Worm (Caenorhabditis elegans) whole organism, young adult: Measurements from ENCODE around the gene F47E1.20.

ENCODE experiments used
- C17E4.6 ChIP-seq: fragments of 200-800 bp; sonication (Bioruptor generic); IDR thresholded peaks from 2 replicates; pipeline ENCODE4 v1.3.6; 2022; ENCODE audit warnings: missing genetic modification reagents, missing genetic modification characterization, missing compliant biosample characterization
- F10E7.11 ChIP-seq: sonication (generic microtip); optimal IDR thresholded peaks from 2 replicates; lab custom pipeline; 2017; ENCODE audit warnings: mild to moderate bottlenecking, missing genetic modification characterization, moderate library complexity, missing compliant biosample characterization
- F37B4.10 ChIP-seq: fragments of 200-800 bp; sonication (Bioruptor generic); IDR thresholded peaks from 2 replicates; pipeline ENCODE4 v1.3.6; 2022; ENCODE audit warnings: missing genetic modification characterization, missing compliant biosample characterization
- F52B5.7 ChIP-seq: sonication (generic microtip); optimal IDR thresholded peaks from 2 replicates; lab custom pipeline; 2016; ENCODE audit warnings: mild to moderate bottlenecking, missing genetic modification characterization, missing compliant biosample characterization
- K11D2.4 ChIP-seq: fragments of 200-800 bp; sonication (Bioruptor generic); IDR thresholded peaks from 2 replicates; pipeline ENCODE4 v1.3.6; 2022; ENCODE audit warnings: missing genetic modification reagents, missing genetic modification characterization, missing compliant biosample characterization
- T07F8.4 ChIP-seq: sonication (generic microtip); optimal IDR thresholded peaks from 2 replicates; lab custom pipeline; 2016; ENCODE audit warnings: mild to moderate bottlenecking, missing genetic modification characterization, moderate library complexity, missing compliant biosample characterization
- T26A5.8 ChIP-seq: sonication (generic microtip); optimal IDR thresholded peaks from 2 replicates; lab custom pipeline; 2016; ENCODE audit warnings: missing genetic modification characterization, missing compliant biosample characterization
- ZK185.1 ChIP-seq: sonication (generic microtip); optimal IDR thresholded peaks from 2 replicates; lab custom pipeline; 2016; ENCODE audit warnings: mild to moderate bottlenecking, missing genetic modification characterization, missing compliant biosample characterization; ENCODE audit not compliant: poor library complexity, severe bottlenecking
- atf-7 ChIP-seq: sonication (generic microtip); optimal IDR thresholded peaks from 2 replicates; lab custom pipeline; 2017; ENCODE audit warnings: mild to moderate bottlenecking, missing genetic modification characterization, missing compliant biosample characterization
- bed-2 ChIP-seq: fragments of 200-800 bp; sonication (Bioruptor generic); IDR thresholded peaks from 2 replicates; pipeline ENCODE4 v1.3.6; 2022; ENCODE audit warnings: missing genetic modification reagents, missing genetic modification characterization, missing compliant biosample characterization
- ccch-3 ChIP-seq: fragments of 200-800 bp; sonication (Bioruptor generic); optimal IDR thresholded peaks from 2 replicates; lab custom pipeline; 2018; ENCODE audit warnings: mild to moderate bottlenecking, missing genetic modification characterization, missing compliant biosample characterization
- cebp-2 ChIP-seq: fragments of 200-800 bp; sonication (Bioruptor generic); IDR thresholded peaks from 2 replicates; pipeline ENCODE4 v1.3.6; 2022; ENCODE audit warnings: missing genetic modification characterization, missing compliant biosample characterization
- ceh-100 ChIP-seq: fragments of 200-800 bp; sonication (Bioruptor generic); IDR thresholded peaks from 2 replicates; pipeline ENCODE4 v1.3.6; 2022; ENCODE audit warnings: missing genetic modification reagents, missing genetic modification characterization, missing compliant biosample characterization
- ceh-91 ChIP-seq: fragments of 200-800 bp; sonication (Bioruptor generic); IDR thresholded peaks from 2 replicates; pipeline ENCODE4 v1.3.6; 2022; ENCODE audit warnings: missing genetic modification reagents, missing genetic modification characterization, missing compliant biosample characterization
- chd-7 ChIP-seq: sonication (generic microtip); optimal IDR thresholded peaks from 2 replicates; lab custom pipeline; 2016; ENCODE audit warnings: mild to moderate bottlenecking, missing genetic modification characterization, moderate library complexity, missing compliant biosample characterization
- dpff-1 ChIP-seq: sonication (generic microtip); optimal IDR thresholded peaks from 2 replicates; lab custom pipeline; 2017; ENCODE audit warnings: mild to moderate bottlenecking, missing genetic modification characterization, missing compliant biosample characterization
- efl-1 ChIP-seq: fragments of 150-350 bp; optimal IDR thresholded peaks from 2 replicates; lab custom pipeline; 2014; ENCODE audit warnings: missing biosample characterization, missing genetic modification reagents, missing genetic modification characterization
- egl-18 ChIP-seq: fragments of 200-800 bp; sonication (Bioruptor generic); IDR thresholded peaks from 2 replicates; pipeline ENCODE4 v1.3.6; 2022; ENCODE audit warnings: missing genetic modification reagents, missing genetic modification characterization, missing compliant biosample characterization
- ekl-4 ChIP-seq: fragments of 200-800 bp; sonication (Bioruptor generic); IDR thresholded peaks from 2 replicates; pipeline ENCODE4 v1.3.6; 2022; ENCODE audit warnings: missing genetic modification reagents, missing genetic modification characterization, missing compliant biosample characterization
- gei-17 ChIP-seq: fragments of 200-800 bp; sonication (Bioruptor generic); optimal IDR thresholded peaks from 2 replicates; lab custom pipeline; 2018; ENCODE audit warnings: mild to moderate bottlenecking, missing genetic modification characterization, missing compliant biosample characterization
- hmg-1.2 ChIP-seq: fragments of 200-800 bp; sonication (Bioruptor generic); IDR thresholded peaks from 2 replicates; pipeline ENCODE4 v1.3.6; 2022; ENCODE audit warnings: missing genetic modification reagents, missing genetic modification characterization, missing compliant biosample characterization
- hmg-20 ChIP-seq: fragments of 200-800 bp; sonication (Bioruptor generic); IDR thresholded peaks from 2 replicates; pipeline ENCODE4 v1.3.6; 2022; ENCODE audit warnings: missing genetic modification reagents, missing genetic modification characterization, missing compliant biosample characterization
- lag-1 ChIP-seq: fragments of 200-800 bp; sonication (Bioruptor generic); IDR thresholded peaks from 2 replicates; pipeline ENCODE4 v1.3.6; 2022; ENCODE audit warnings: missing genetic modification reagents, missing genetic modification characterization, missing compliant biosample characterization
- let-607 ChIP-seq, 2 experiments: fragments of 200-800 bp in 1 of 2; sonication (Bioruptor generic) in 1 of 2; sonication (generic microtip) in 1 of 2; optimal IDR thresholded peaks; 2 replicates each; lab custom pipeline; 2016 to 2018; ENCODE audit warnings: mild to moderate bottlenecking in 2 of 2, missing compliant biosample characterization in 2 of 2, missing genetic modification characterization in 2 of 2, moderate library complexity in 2 of 2, missing genotype in 1 of 2
- lin-40 ChIP-seq: sonication (generic microtip); optimal IDR thresholded peaks from 2 replicates; lab custom pipeline; 2016; ENCODE audit warnings: missing genetic modification characterization, mild to moderate bottlenecking, missing compliant biosample characterization, missing genotype, missing genetic modification reagents
- lin-54 ChIP-seq: fragments of 200-800 bp; sonication (Bioruptor generic); optimal IDR thresholded peaks from 2 replicates; lab custom pipeline; 2018; ENCODE audit warnings: mild to moderate bottlenecking, missing genetic modification characterization, missing compliant biosample characterization
- lsl-1 ChIP-seq: fragments of 200-800 bp; sonication (Bioruptor generic); optimal IDR thresholded peaks from 2 replicates; lab custom pipeline; 2018; ENCODE audit warnings: mild to moderate bottlenecking, missing genetic modification characterization, moderate library complexity, missing compliant biosample characterization
- mel-28 ChIP-seq: sonication (generic microtip); optimal IDR thresholded peaks from 2 replicates; lab custom pipeline; 2016; ENCODE audit warnings: borderline replicate concordance, mild to moderate bottlenecking, missing genetic modification characterization, missing compliant biosample characterization
- mxl-1 ChIP-seq: sonication (generic microtip); optimal IDR thresholded peaks from 2 replicates; lab custom pipeline; 2016; ENCODE audit warnings: missing genetic modification characterization, missing compliant biosample characterization
- nfya-2 ChIP-seq: fragments of 200-800 bp; sonication (Bioruptor generic); IDR thresholded peaks from 2 replicates; pipeline ENCODE4 v1.3.6; 2022; ENCODE audit warnings: missing genetic modification reagents, missing genetic modification characterization, missing compliant biosample characterization
- nhr-80 ChIP-seq: sonication (generic microtip); optimal IDR thresholded peaks from 2 replicates; lab custom pipeline; 2016; ENCODE audit warnings: missing genetic modification characterization, missing compliant biosample characterization
- nhr-90 ChIP-seq: sonication (generic microtip); optimal IDR thresholded peaks from 2 replicates; lab custom pipeline; 2016; ENCODE audit warnings: missing genotype, mild to moderate bottlenecking, missing genetic modification characterization, missing compliant biosample characterization
- pbrm-1 ChIP-seq: fragments of 200-800 bp; sonication (Bioruptor generic); IDR thresholded peaks from 2 replicates; pipeline ENCODE4 v1.3.6; 2022; ENCODE audit warnings: missing genetic modification reagents, missing genetic modification characterization, missing compliant biosample characterization
- rpc-1 ChIP-seq, 2 experiments: fragments of 150-350 bp in 1 of 2; sonication (generic microtip) in 1 of 2; optimal IDR thresholded peaks; 2 replicates each; lab custom pipeline; 2014 to 2018; ENCODE audit warnings: missing biosample characterization in 1 of 2, missing genetic modification characterization in 1 of 2, missing genetic modification reagents in 1 of 2, missing genotype in 1 of 2
- sea-2 ChIP-seq: fragments of 200-800 bp; sonication (Bioruptor generic); IDR thresholded peaks from 2 replicates; pipeline ENCODE4 v1.3.6; 2022; ENCODE audit warnings: missing genetic modification characterization, missing compliant biosample characterization
- snpc-1.1 ChIP-seq: sonication (generic microtip); optimal IDR thresholded peaks from 2 replicates; lab custom pipeline; 2017; ENCODE audit warnings: missing genetic modification characterization, mild to moderate bottlenecking, missing compliant biosample characterization, antibody characterized with exemption, moderate library complexity, missing genotype, missing genetic modification reagents; ENCODE audit not compliant: insufficient read depth
- snpc-1.3 ChIP-seq: sonication (generic microtip); optimal IDR thresholded peaks from 2 replicates; lab custom pipeline; 2017; ENCODE audit warnings: missing genetic modification characterization, mild to moderate bottlenecking, missing compliant biosample characterization, antibody characterized with exemption, moderate library complexity, missing genotype, missing genetic modification reagents; ENCODE audit not compliant: insufficient read depth
- snpc-3.4 ChIP-seq: sonication (generic microtip); optimal IDR thresholded peaks from 2 replicates; lab custom pipeline; 2017; ENCODE audit warnings: missing genetic modification characterization, mild to moderate bottlenecking, missing compliant biosample characterization, antibody characterized with exemption, moderate library complexity, missing genotype, missing genetic modification reagents
- sptf-2 ChIP-seq: fragments of 200-800 bp; sonication (Bioruptor generic); optimal IDR thresholded peaks from 2 replicates; lab custom pipeline; 2018; ENCODE audit warnings: mild to moderate bottlenecking, missing genetic modification characterization, missing compliant biosample characterization
- tbp1 ChIP-seq: fragments of 200-800 bp; sonication (Bioruptor generic); optimal IDR thresholded peaks from 2 replicates; lab custom pipeline; 2018; ENCODE audit warnings: mild to moderate bottlenecking, missing genetic modification characterization, missing compliant biosample characterization
- xnd-1 ChIP-seq: sonication (generic microtip); optimal IDR thresholded peaks from 2 replicates; lab custom pipeline; 2016; ENCODE audit warnings: missing genotype, missing genetic modification reagents, missing genetic modification characterization, missing compliant biosample characterization
- zfh-2 ChIP-seq: fragments of 200-800 bp; sonication (Bioruptor generic); conservative IDR thresholded peaks from 2 replicates; pipeline ENCODE4 v1.3.6; 2022; ENCODE audit warnings: missing genetic modification reagents, missing genetic modification characterization, missing compliant biosample characterization
- ztf-28 ChIP-seq: fragments of 200-800 bp; sonication (Bioruptor generic); IDR thresholded peaks from 2 replicates; pipeline ENCODE4 v1.3.6; 2022; ENCODE audit warnings: missing genetic modification reagents, missing genetic modification characterization, missing compliant biosample characterization
- ztf-3 ChIP-seq: fragments of 200-800 bp; sonication (Bioruptor generic); optimal IDR thresholded peaks from 2 replicates; lab custom pipeline; 2018; ENCODE audit warnings: mild to moderate bottlenecking, missing genetic modification characterization, missing compliant biosample characterization
- ztf-6 ChIP-seq: fragments of 200-800 bp; sonication (Bioruptor generic); IDR thresholded peaks from 2 replicates; pipeline ENCODE4 v1.3.6; 2022; ENCODE audit warnings: missing genetic modification reagents, missing genetic modification characterization, missing compliant biosample characterization

Gene F47E1.20

DNA sequence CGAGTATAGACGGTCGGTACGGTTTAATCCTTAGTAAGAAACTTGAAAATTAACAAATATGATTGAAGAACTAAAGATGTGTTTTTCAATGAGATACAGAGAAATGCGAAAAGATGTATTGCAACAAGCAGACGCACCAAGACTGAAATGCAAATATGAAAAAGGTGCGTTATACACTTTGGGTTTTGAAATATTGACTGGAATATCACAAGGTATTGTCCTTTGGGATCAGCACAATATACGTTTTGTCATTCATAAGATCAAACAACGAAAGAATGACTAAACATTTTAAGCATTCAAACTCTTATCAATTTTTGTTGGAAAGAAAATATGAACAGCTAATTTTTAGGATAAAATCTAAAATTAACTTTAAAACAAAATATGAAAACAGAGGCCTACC is 26.0 kb upstream of the F47E1.20 start, which contains the start of gene T25B6.6:
Gene T25B6.6 (minus strand): TSS at position 101 of the 400 bp plus-strand sequence.
- no peak for TF ChIP-seq K11D2.4 (GFP tag; lab: Robert Waterston, UW)
- TF ChIP-seq C17E4.6 (GFP tag; lab: Robert Waterston, UW) = no peak
- TF ChIP-seq nfya-2 = no peak
- TF ChIP-seq ztf-6 (GFP tag; lab: Robert Waterston, UW) = no peak
- no peak for TF ChIP-seq lin-40 (tag; lab: Kevin White, UChicago)
- no peak for TF ChIP-seq mxl-1
- no peak for TF ChIP-seq lsl-1 (GFP tag; lab: Kevin White, UChicago)
- no peak for TF ChIP-seq efl-1 (GFP tag; lab: Kevin White, UChicago)
- TF ChIP-seq snpc-1.1 (tag; lab: Kevin White, UChicago) = no peak

DNA sequence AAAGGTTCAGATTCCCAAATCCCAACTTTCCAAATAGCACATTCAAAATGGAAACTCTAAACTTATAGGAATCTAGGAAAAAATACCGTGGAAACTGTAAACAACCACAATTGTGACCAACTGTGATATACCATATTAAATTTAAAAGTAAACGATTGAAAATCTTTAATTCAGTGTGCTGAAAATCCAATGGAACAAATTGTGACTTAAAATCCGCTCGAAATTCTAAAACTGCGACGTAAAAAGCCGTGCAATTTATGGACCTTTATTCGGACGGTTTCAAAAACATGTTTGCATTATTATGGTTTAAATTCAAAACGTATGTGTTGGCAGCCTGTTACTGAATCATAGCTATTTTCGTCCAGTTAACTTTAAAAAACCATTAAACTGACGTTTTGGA is 24.9 kb upstream of the F47E1.20 start:
- TF ChIP-seq ceh-91 (GFP tag; lab: Robert Waterston, UW) (no peak), ztf-3 (GFP tag; lab: Kevin White, UChicago) (no peak), snpc-3.4 (tag; lab: Kevin White, UChicago) (no peak), snpc-1.3 (tag; lab: Kevin White, UChicago) (no peak), hmg-1.2 (GFP tag; lab: Robert Waterston, UW) (no peak), egl-18 (no peak), ceh-100 (GFP tag; lab: Robert Waterston, UW) (no peak), nhr-80 (no peak), ccch-3 (GFP tag; lab: Kevin White, UChicago) (no peak), ztf-6 (GFP tag; lab: Robert Waterston, UW) (no peak), tbp1 (GFP tag; lab: Kevin White, UChicago) (no peak), ekl-4 (GFP tag; lab: Robert Waterston, UW) (no peak), dpff-1 (tag; lab: Kevin White, UChicago) (no peak), nhr-90 (tag; lab: Kevin White, UChicago) (no peak)

DNA sequence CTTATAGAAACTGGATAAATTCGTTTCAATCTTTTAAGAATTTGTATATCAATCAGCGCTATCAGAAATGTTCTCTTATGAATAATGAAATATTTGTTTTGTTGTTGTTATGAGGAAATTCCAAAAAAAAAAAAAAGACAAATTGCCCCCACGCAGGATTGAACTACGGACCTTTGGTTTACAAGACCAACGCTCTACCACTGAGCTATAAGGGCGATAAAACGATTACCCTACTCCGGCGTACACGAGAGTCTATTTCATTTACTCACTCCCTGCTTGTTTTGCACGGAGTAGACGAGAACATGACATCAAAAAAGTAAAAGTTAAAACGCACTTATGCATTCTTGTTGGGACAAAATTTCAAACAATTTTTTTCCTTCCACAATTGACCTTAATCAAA is 24.5 kb upstream of the F47E1.20 start:
- TF ChIP-seq ZK185.1 (tag; lab: Kevin White, UChicago) (peak; percentile 71), chd-7 (tag; lab: Kevin White, UChicago) (no peak), lin-54 (GFP tag; lab: Kevin White, UChicago) (peak; percentile 35), ceh-100 (GFP tag; lab: Robert Waterston, UW) (peak; percentile 64), gei-17 (no peak), pbrm-1 (peak; percentile 78; the same call in 1 of the 2 replicates), let-607 (tag; optimal IDR thresholded peaks at IDR 0.05; lab: Kevin White, UChicago) (peak; percentile 47 to 50), ekl-4 (GFP tag; lab: Robert Waterston, UW) (peak; percentile 76; the same call in 1 of the 2 replicates), lag-1 (GFP tag; lab: Robert Waterston, UW) (no peak), zfh-2 (GFP tag; lab: Robert Waterston, UW) (no peak), sptf-2 (GFP tag; lab: Kevin White, UChicago) (peak; percentile 76), atf-7 (tag; lab: Kevin White, UChicago) (peak; percentile 30), T07F8.4 (peak; percentile 86), rpc-1 (optimal IDR thresholded peaks at IDR 0.05; lab: Kevin White, UChicago) (peak; percentile 98), rpc-1 (tag; optimal IDR thresholded peaks at IDR 0.05; lab: Kevin White, UChicago) (peak; percentile 100), F37B4.10 (GFP tag; lab: Robert Waterston, UW) (no peak), cebp-2 (peak; percentile 93), T26A5.8 (peak; percentile 76), xnd-1 (no peak), hmg-20 (GFP tag; lab: Robert Waterston, UW) (peak; percentile 83), sea-2 (GFP tag; lab: Robert Waterston, UW) (no peak), bed-2 (0 out of 2 replicates have a peak, but pooled peaks have one; percentile 56), mel-28 (no peak), F10E7.11 (peak; percentile 11), F52B5.7 (tag; lab: Kevin White, UChicago) (no peak), ztf-28 (GFP tag; lab: Robert Waterston, UW) (no peak)
